Worm (Caenorhabditis elegans) whole organism, L4 larva: ENCODE measurements around the gene cysl-2.
A peak's percentile ranks its signal among the peaks of the same experiment; 100 is the strongest.

Experiments used
- F26F4.8 ChIP-seq: fragments of 200-800 bp; sonication (Bioruptor generic); conservative IDR thresholded peaks from 2 replicates; pipeline ENCODE4 v1.3.6; 2022; ENCODE audit warnings: missing genetic modification characterization, missing compliant biosample characterization
- F44E2.7 ChIP-seq: fragments of 200-800 bp; sonication (Bioruptor generic); IDR thresholded peaks from 2 replicates; pipeline ENCODE4 v2.1.2; 2022; ENCODE audit warnings: missing genetic modification characterization, missing compliant biosample characterization
- F49E8.2 ChIP-seq: sonication (generic microtip); optimal IDR thresholded peaks from 2 replicates; lab custom pipeline; 2016; ENCODE audit warnings: missing compliant biosample characterization, mild to moderate bottlenecking, missing genetic modification characterization, borderline replicate concordance
- R02D3.7 ChIP-seq: fragments of 150-350 bp; sonication (generic microtip); optimal IDR thresholded peaks from 3 replicates; lab custom pipeline; 2014; ENCODE audit warnings: missing biosample characterization, missing genetic modification characterization
- T20F7.1 ChIP-seq: fragments of 200-800 bp; sonication (Bioruptor generic); optimal IDR thresholded peaks from 2 replicates; lab custom pipeline; 2018; ENCODE audit warnings: mild to moderate bottlenecking, missing genetic modification characterization, missing compliant biosample characterization
- T26A8.4 ChIP-seq: fragments of 200-800 bp; sonication (Bioruptor generic); IDR thresholded peaks from 2 replicates; pipeline ENCODE4 v1.3.6; 2022; ENCODE audit warnings: missing genetic modification characterization, missing compliant biosample characterization
- Y105C5A.15 ChIP-seq: fragments of 200-800 bp; sonication (Bioruptor generic); IDR thresholded peaks from 2 replicates; pipeline ENCODE4 v1.3.6; 2022; ENCODE audit warnings: missing genetic modification characterization, missing compliant biosample characterization
- ZK337.2 ChIP-seq: fragments of 200-800 bp; sonication (Bioruptor generic); IDR thresholded peaks from 2 replicates; pipeline ENCODE4 v1.3.6; 2022; ENCODE audit warnings: missing genetic modification reagents, missing genetic modification characterization, missing compliant biosample characterization
- aha-1 ChIP-seq: fragments of 150-350 bp; peaks from one replicate; lab custom pipeline; 2014; ENCODE audit warnings: missing biosample characterization, missing genetic modification characterization
- ama-1 ChIP-seq: fragments of 150-350 bp; optimal IDR thresholded peaks from 2 replicates; lab custom pipeline; 2014; ENCODE audit warnings: inconsistent platforms, mixed read lengths
- arid-1 ChIP-seq: fragments of 200-800 bp; sonication (Bioruptor generic); conservative IDR thresholded peaks from 2 replicates; pipeline ENCODE4 v1.3.6; 2022; ENCODE audit warnings: missing genetic modification reagents, missing genetic modification characterization, missing compliant biosample characterization
- attf-4 ChIP-seq: sonication (generic microtip); optimal IDR thresholded peaks from 3 replicates; lab custom pipeline; 2017; ENCODE audit warnings: missing biosample characterization, missing genetic modification characterization
- ceh-44 ChIP-seq: fragments of 200-800 bp; sonication (Bioruptor generic); IDR thresholded peaks from 2 replicates; pipeline ENCODE4 v1.3.6; 2022; ENCODE audit warnings: missing genetic modification reagents, missing genetic modification characterization, missing compliant biosample characterization
- ceh-62 ChIP-seq: sonication (generic microtip); optimal IDR thresholded peaks from 2 replicates; lab custom pipeline; 2017; ENCODE audit warnings: missing biosample characterization, missing genetic modification characterization
- ceh-82 ChIP-seq: sonication (generic microtip); optimal IDR thresholded peaks from 2 replicates; lab custom pipeline; 2017; ENCODE audit warnings: missing biosample characterization, missing genetic modification characterization
- ces-1 ChIP-seq: fragments of 150-350 bp; sonication (generic microtip); optimal IDR thresholded peaks from 4 replicates; lab custom pipeline; 2014; ENCODE audit warnings: missing biosample characterization, missing genetic modification reagents, missing genetic modification characterization
- cey-2 ChIP-seq: sonication (generic microtip); optimal IDR thresholded peaks from 3 replicates; lab custom pipeline; 2017; ENCODE audit warnings: missing genetic modification characterization, mild to moderate bottlenecking, missing compliant biosample characterization, antibody characterized with exemption, borderline replicate concordance; ENCODE audit not compliant: insufficient read depth
- daf-12 ChIP-seq: fragments of 150-350 bp; optimal IDR thresholded peaks from 2 replicates; lab custom pipeline; 2014; ENCODE audit warnings: missing biosample characterization, missing genetic modification reagents, missing genetic modification characterization
- daf-19 ChIP-seq: fragments of 200-800 bp; sonication (Bioruptor generic); conservative IDR thresholded peaks from 2 replicates; pipeline ENCODE4 v1.3.6; 2022; ENCODE audit warnings: missing genetic modification characterization, missing compliant biosample characterization
- fos-1 ChIP-seq: fragments of 150-350 bp; optimal IDR thresholded peaks from 2 replicates; lab custom pipeline; 2014; ENCODE audit warnings: missing biosample characterization, missing genetic modification characterization
- hif-1 ChIP-seq, 2 experiments: sonication (generic microtip); optimal IDR thresholded peaks; 2 replicates each; lab custom pipeline; 2016 to 2017; ENCODE audit warnings: missing compliant biosample characterization in 2 of 2, missing genetic modification characterization in 2 of 2, missing genetic modification reagents in 2 of 2, missing genotype in 2 of 2, mild to moderate bottlenecking in 1 of 2
- hlh-11 ChIP-seq: fragments of 200-800 bp; sonication (Bioruptor generic); optimal IDR thresholded peaks from 2 replicates; lab custom pipeline; 2018; ENCODE audit warnings: mild to moderate bottlenecking, missing genetic modification characterization, missing compliant biosample characterization
- hmg-1.1 ChIP-seq: fragments of 200-800 bp; sonication (Bioruptor generic); IDR thresholded peaks from 2 replicates; pipeline ENCODE4 v1.3.6; 2022; ENCODE audit warnings: missing genetic modification reagents, missing genetic modification characterization, missing compliant biosample characterization
- lim-7 ChIP-seq: fragments of 200-800 bp; sonication (Bioruptor generic); IDR thresholded peaks from 2 replicates; pipeline ENCODE4 v1.3.6; 2022; ENCODE audit warnings: missing genetic modification characterization, missing compliant biosample characterization
- lin-1 ChIP-seq: fragments of 200-800 bp; sonication (Bioruptor generic); IDR thresholded peaks from 2 replicates; pipeline ENCODE4 v1.3.6; 2022; ENCODE audit warnings: missing genetic modification reagents, missing genetic modification characterization, missing compliant biosample characterization
- lin-13 ChIP-seq: fragments of 150-350 bp; optimal IDR thresholded peaks from 2 replicates; lab custom pipeline; 2014; ENCODE audit warnings: missing biosample characterization, missing genetic modification reagents, missing genetic modification characterization
- lin-38 ChIP-seq: fragments of 200-800 bp; sonication (Bioruptor generic); IDR thresholded peaks from 2 replicates; pipeline ENCODE4 v1.3.6; 2022; ENCODE audit warnings: missing genetic modification reagents, missing genetic modification characterization, missing compliant biosample characterization
- lin-39 ChIP-seq: fragments of 150-350 bp; optimal IDR thresholded peaks from 2 replicates; lab custom pipeline; 2014; ENCODE audit warnings: missing biosample characterization, missing genetic modification reagents, missing genetic modification characterization
- lir-3 ChIP-seq: sonication (generic microtip); optimal IDR thresholded peaks from 2 replicates; lab custom pipeline; 2016; ENCODE audit warnings: mild to moderate bottlenecking, missing genetic modification characterization, missing compliant biosample characterization
- lsy-2 ChIP-seq, 2 experiments: fragments of 150-350 bp in 1 of 2; sonication (generic microtip) in 1 of 2; optimal IDR thresholded peaks; 2 replicates each; lab custom pipeline; 2014 to 2017; ENCODE audit warnings: missing biosample characterization in 2 of 2, missing genetic modification characterization in 2 of 2
- mdt-29 ChIP-seq: fragments of 200-800 bp; sonication (Bioruptor generic); IDR thresholded peaks from 2 replicates; pipeline ENCODE4 v1.3.6; 2022; ENCODE audit warnings: missing genetic modification reagents, missing genetic modification characterization, missing compliant biosample characterization
- mxl-2 ChIP-seq: fragments of 200-800 bp; sonication (Bioruptor generic); conservative IDR thresholded peaks from 2 replicates; pipeline ENCODE4 v1.3.6; 2022; ENCODE audit warnings: missing genetic modification reagents, missing genetic modification characterization, missing compliant biosample characterization
- mxl-3 ChIP-seq: fragments of 200-800 bp; sonication (Bioruptor generic); optimal IDR thresholded peaks from 2 replicates; lab custom pipeline; 2018; ENCODE audit warnings: mild to moderate bottlenecking, missing genetic modification characterization, missing compliant biosample characterization
- nhr-10 ChIP-seq: fragments of 150-350 bp; optimal IDR thresholded peaks from 2 replicates; lab custom pipeline; 2014; ENCODE audit warnings: missing biosample characterization, missing genetic modification characterization
- nhr-102 ChIP-seq: sonication (generic microtip); optimal IDR thresholded peaks from 2 replicates; lab custom pipeline; 2016; ENCODE audit warnings: mild to moderate bottlenecking, missing genetic modification characterization, moderate library complexity, missing compliant biosample characterization
- nhr-111 ChIP-seq: fragments of 200-800 bp; sonication (Bioruptor generic); optimal IDR thresholded peaks from 2 replicates; lab custom pipeline; 2018; ENCODE audit warnings: mild to moderate bottlenecking, missing genetic modification characterization, missing compliant biosample characterization
- nhr-237 ChIP-seq: sonication (generic microtip); optimal IDR thresholded peaks from 2 replicates; lab custom pipeline; 2017; ENCODE audit warnings: missing biosample characterization, missing genetic modification characterization
- nhr-28 ChIP-seq: fragments of 150-350 bp; optimal IDR thresholded peaks from 2 replicates; lab custom pipeline; 2014; ENCODE audit warnings: missing biosample characterization, missing genetic modification characterization
- nhr-6 ChIP-seq: fragments of 150-350 bp; optimal IDR thresholded peaks from 2 replicates; lab custom pipeline; 2014; ENCODE audit warnings: missing biosample characterization, missing genetic modification characterization
- nhr-77 ChIP-seq: fragments of 150-350 bp; optimal IDR thresholded peaks from 2 replicates; lab custom pipeline; 2014; ENCODE audit warnings: missing biosample characterization, missing genetic modification characterization
- pha-4 ChIP-seq, 2 experiments: fragments of 150-350 bp in 1 of 2; fragments of 200-800 bp in 1 of 2; sonication (Bioruptor generic) in 1 of 2; IDR thresholded peaks in 1 of 2; optimal IDR thresholded peaks in 1 of 2; 2 replicates each; pipeline versions ENCODE4 v1.3.6 to Lab custom; 2014 to 2022; ENCODE audit warnings: missing genetic modification characterization in 2 of 2, missing genetic modification reagents in 2 of 2, missing biosample characterization in 1 of 2, missing compliant biosample characterization in 1 of 2
- php-3 ChIP-seq: fragments of 200-800 bp; sonication (Bioruptor generic); IDR thresholded peaks from 2 replicates; pipeline ENCODE4 v1.3.6; 2022; ENCODE audit warnings: missing genetic modification reagents, missing genetic modification characterization, missing compliant biosample characterization
- pqm-1 ChIP-seq: sonication (generic microtip); optimal IDR thresholded peaks from 2 replicates; lab custom pipeline; 2017; ENCODE audit warnings: missing biosample characterization, missing genetic modification characterization
- skn-1 ChIP-seq: fragments of 150-350 bp; optimal IDR thresholded peaks from 2 replicates; lab custom pipeline; 2014; ENCODE audit warnings: missing biosample characterization, missing genetic modification characterization
- spr-3 ChIP-seq: fragments of 200-800 bp; sonication (Bioruptor generic); optimal IDR thresholded peaks from 2 replicates; lab custom pipeline; 2018; ENCODE audit warnings: mild to moderate bottlenecking, missing genetic modification characterization, missing compliant biosample characterization
- tag-97 ChIP-seq: fragments of 200-800 bp; sonication (Bioruptor generic); IDR thresholded peaks from 2 replicates; pipeline ENCODE4 v1.3.6; 2022; ENCODE audit warnings: missing genetic modification characterization, missing compliant biosample characterization
- unc-39 ChIP-seq: sonication (generic microtip); optimal IDR thresholded peaks from 2 replicates; lab custom pipeline; 2017; ENCODE audit warnings: missing biosample characterization, missing genetic modification characterization
- vab-7 ChIP-seq: fragments of 200-800 bp; sonication (Bioruptor generic); IDR thresholded peaks from 2 replicates; pipeline ENCODE4 v1.3.6; 2022; ENCODE audit warnings: missing genetic modification reagents, missing genetic modification characterization, missing compliant biosample characterization
- zfp-2 ChIP-seq: sonication (generic microtip); optimal IDR thresholded peaks from 2 replicates; lab custom pipeline; 2016; ENCODE audit warnings: mild to moderate bottlenecking, missing genetic modification characterization, missing compliant biosample characterization
- zfp-3 ChIP-seq: fragments of 200-800 bp; sonication (Bioruptor generic); conservative IDR thresholded peaks from 2 replicates; pipeline ENCODE4 v1.3.6; 2022; ENCODE audit warnings: missing genetic modification reagents, missing genetic modification characterization, missing compliant biosample characterization
- zip-2 ChIP-seq: fragments of 150-350 bp; optimal IDR thresholded peaks from 2 replicates; lab custom pipeline; 2014; ENCODE audit warnings: missing biosample characterization, missing genetic modification characterization

The cysl-2 gene

DNA sequence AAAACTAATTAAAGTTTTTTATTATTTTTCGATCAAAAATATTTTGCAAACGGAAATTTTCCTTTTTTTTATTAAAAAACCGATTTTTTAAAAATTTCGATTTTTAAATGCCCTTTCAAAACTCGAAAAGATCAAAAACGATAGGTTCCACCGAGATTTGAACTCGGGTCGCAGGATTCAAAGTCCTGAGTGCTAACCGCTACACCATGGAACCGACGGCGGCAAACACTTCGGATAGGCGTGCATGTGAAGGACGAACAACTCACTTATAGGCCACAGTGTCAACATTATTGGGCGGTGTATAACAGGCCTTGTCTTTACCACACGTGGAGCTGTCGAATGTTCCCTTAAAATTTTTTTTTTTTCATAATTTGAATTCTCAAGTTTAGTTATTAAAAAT lies 19.6 kb downstream of the cysl-2 start (continued):
- TF ChIP-seq attf-4 (tag; lab: Kevin White, UChicago) (no peak), mxl-2 (GFP tag; lab: Robert Waterston, UW) (no peak), T20F7.1 (no peak), F26F4.8 (no peak), F44E2.7 (GFP tag; lab: Robert Waterston, UW) (no peak), daf-19 (GFP tag; lab: Robert Waterston, UW) (no peak), arid-1 (GFP tag; lab: Robert Waterston, UW) (no peak), zip-2 (tag; lab: Kevin White, UChicago) (no peak), lin-13 (GFP tag; lab: Kevin White, UChicago) (no peak), zfp-2 (tag; lab: Kevin White, UChicago) (no peak), fos-1 (tag; lab: Kevin White, UChicago) (no peak), pha-4 (GFP tag; IDR thresholded peaks at IDR 0.05; lab: Robert Waterston, UW) (peak; percentile 46; the same call in 1 of the 2 replicates), pha-4 (tag; optimal IDR thresholded peaks at IDR 0.05; lab: Kevin White, UChicago) (no peak), cey-2 (no peak), spr-3 (GFP tag; lab: Kevin White, UChicago) (no peak), skn-1 (tag; lab: Kevin White, UChicago) (no peak), nhr-28 (tag; lab: Kevin White, UChicago) (no peak), nhr-10 (tag; lab: Kevin White, UChicago) (no peak), nhr-102 (tag; lab: Kevin White, UChicago) (no peak), ceh-82 (tag; lab: Kevin White, UChicago) (no peak), ceh-44 (GFP tag; lab: Robert Waterston, UW) (no peak), lir-3 (no peak), aha-1 (tag; lab: Kevin White, UChicago) (peak; percentile 54), nhr-111 (GFP tag; lab: Kevin White, UChicago) (no peak), lsy-2 (tag; optimal IDR thresholded peaks at IDR 0.05; lab: Kevin White, UChicago) (peak in 1 of 2 experiments; percentile 16), zfp-3 (no peak), lin-38 (GFP tag; lab: Robert Waterston, UW) (peak; percentile 49; the same call in 1 of the 2 replicates), tag-97 (no peak), ama-1 (lab: Kevin White, UChicago) (no peak), hlh-11 (tag; lab: Kevin White, UChicago) (no peak), mxl-3 (GFP tag; lab: Kevin White, UChicago) (no peak), Y105C5A.15 (GFP tag; lab: Robert Waterston, UW) (no peak), nhr-6 (tag; lab: Kevin White, UChicago) (peak; percentile 9), hmg-1.1 (peak; percentile 51; the same call in 1 of the 2 replicates), F49E8.2 (tag; lab: Kevin White, UChicago) (no peak), lim-7 (GFP tag; lab: Robert Waterston, UW) (no peak; the same call in 1 of the 2 replicates), nhr-77 (tag; lab: Kevin White, UChicago) (peak; percentile 58), ceh-62 (tag; lab: Kevin White, UChicago) (no peak), vab-7 (GFP tag; lab: Robert Waterston, UW) (0 out of 2 replicates have a peak, but pooled peaks have one; percentile 47), php-3 (GFP tag; lab: Robert Waterston, UW) (peak; percentile 19; the same call in 1 of the 2 replicates), T26A8.4 (GFP tag; lab: Robert Waterston, UW) (no peak), ces-1 (no peak), lin-39 (tag; lab: Kevin White, UChicago) (no peak), R02D3.7 (no peak), ZK337.2 (peak; percentile 6; the same call in 1 of the 2 replicates), mdt-29 (GFP tag; lab: Robert Waterston, UW) (no peak), daf-12 (tag; lab: Kevin White, UChicago) (no peak), lin-1 (GFP tag; lab: Robert Waterston, UW) (no peak), nhr-237 (tag; lab: Kevin White, UChicago) (no peak), hif-1 (tag; optimal IDR thresholded peaks at IDR 0.05; lab: Kevin White, UChicago) (no peak), unc-39 (no peak), pqm-1 (no peak)
